Fruit fly (Drosophila melanogaster): Measurements from ENCODE around the gene CG9132.

The CG9132 gene

dm6 chrX:16782175-16782916 is 18.2 kb downstream of the CG9132 start (continued):
- TF ChIP-seq CG34406 (GFP tag; optimal IDR thresholded peaks at IDR 0.05), result no peak
- TF ChIP-seq net (GFP tag; optimal IDR thresholded peaks at IDR 0.05), result peak; percentile 51
- TF ChIP-seq salr (GFP tag; optimal IDR thresholded peaks at IDR 0.05), result peak in 1 of 2 experiments; percentile 59
- TF ChIP-seq eg (GFP tag; IDR thresholded peaks at IDR 0.05), result peak; percentile 72
- TF ChIP-seq Blimp-1 (GFP tag; optimal IDR thresholded peaks at IDR 0.05), result no peak
- peak; percentile 65 for TF ChIP-seq CG8119 (GFP tag; IDR thresholded peaks at IDR 0.05)
- no peak for TF ChIP-seq dsx (GFP tag; optimal IDR thresholded peaks at IDR 0.05; ENCODE audit: poor library complexity, severe bottlenecking)
- TF ChIP-seq svp (GFP tag), result no peak
- peak; percentile 18 for TF ChIP-seq dac (GFP tag; optimal IDR thresholded peaks at IDR 0.05)
- TF ChIP-seq CG31627 (GFP tag; optimal IDR thresholded peaks at IDR 0.05), result no peak
- TF ChIP-seq fd85E (GFP tag; optimal IDR thresholded peaks at IDR 0.05), result no peak
- TF ChIP-seq CG3032 (tag; optimal IDR thresholded peaks at IDR 0.05), result peak; percentile 5
- TF ChIP-seq CG1621 (tag; optimal IDR thresholded peaks at IDR 0.05), result no peak
- no peak for TF ChIP-seq vri (GFP tag; optimal IDR thresholded peaks at IDR 0.05)
- TF ChIP-seq CG6808 (GFP tag; optimal IDR thresholded peaks at IDR 0.05), result no peak
- peak; percentile 56 for TF ChIP-seq Lpt (GFP tag; optimal IDR thresholded peaks at IDR 0.05)
- peak; percentile 5 for TF ChIP-seq CG10631 (GFP tag; optimal IDR thresholded peaks at IDR 0.05)
- peak; percentile 38 for TF ChIP-seq pdm3 (GFP tag; optimal IDR thresholded peaks at IDR 0.05)
- no peak for TF ChIP-seq topi (GFP tag; optimal IDR thresholded peaks at IDR 0.05)
- no peak for TF ChIP-seq Ets21C (GFP tag; optimal IDR thresholded peaks at IDR 0.05)
- TF ChIP-seq Hr38 (GFP tag; optimal IDR thresholded peaks at IDR 0.05), result no peak
- no peak for TF ChIP-seq Sox102F (GFP tag; optimal IDR thresholded peaks at IDR 0.05)
- TF ChIP-seq Gug (GFP tag; IDR thresholded peaks at IDR 0.05), result peak; percentile 53; the same call in 1 of the 2 replicates
- TF ChIP-seq CG11294 (GFP tag; IDR thresholded peaks at IDR 0.05), result peak; percentile 43; the same call in 1 of the 2 replicates
- peak; percentile 7 for TF ChIP-seq esn (GFP tag; optimal IDR thresholded peaks at IDR 0.05)
- TF ChIP-seq Smox (GFP tag; optimal IDR thresholded peaks at IDR 0.05), result no peak
- peak; percentile 75 for TF ChIP-seq CG6163 (GFP tag; IDR thresholded peaks at IDR 0.05)
- no peak for TF ChIP-seq Sox15 (GFP tag; optimal IDR thresholded peaks at IDR 0.05)
- peak; percentile 60 for TF ChIP-seq OdsH (GFP tag; optimal IDR thresholded peaks at IDR 0.05)
- TF ChIP-seq CG4318 (GFP tag; optimal IDR thresholded peaks at IDR 0.05), result no peak
- TF ChIP-seq fd59A (GFP tag; optimal IDR thresholded peaks at IDR 0.05), result no peak
- no peak for TF ChIP-seq Hr39 (GFP tag; optimal IDR thresholded peaks at IDR 0.05)

DNA sequence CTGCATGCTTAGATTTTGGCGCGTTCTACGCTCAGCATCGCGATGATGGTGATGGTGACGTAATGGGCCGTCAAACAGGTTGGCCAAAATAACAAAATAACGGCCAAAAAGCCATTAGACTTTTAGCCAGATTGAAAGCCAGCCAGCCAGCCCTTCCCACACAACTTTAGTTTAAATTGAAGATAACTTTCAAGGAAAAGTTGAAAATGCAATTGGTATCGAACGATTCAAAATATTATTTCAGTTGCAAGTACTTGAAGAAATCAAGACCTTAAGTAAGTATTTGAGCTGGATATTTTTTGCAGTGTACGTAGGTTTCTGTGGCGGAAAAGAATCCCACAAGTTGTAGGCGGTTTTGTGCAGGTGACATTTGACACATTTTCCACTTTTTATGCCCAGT is 19.5 kb downstream of the CG9132 start:
- TF ChIP-seq CG1621 (tag; optimal IDR thresholded peaks at IDR 0.05) (no peak), eg (GFP tag; IDR thresholded peaks at IDR 0.05) (peak; percentile 42), Eip78C (GFP tag) (peak; percentile 57), CG32006 (GFP tag; optimal IDR thresholded peaks at IDR 0.05) (peak; percentile 35), CG10669 (GFP tag; optimal IDR thresholded peaks at IDR 0.05) (no peak), CG3032 (tag; optimal IDR thresholded peaks at IDR 0.05) (no peak), CG16779 (tag; optimal IDR thresholded peaks at IDR 0.05) (no peak), CG10631 (GFP tag; optimal IDR thresholded peaks at IDR 0.05) (no peak), CG6163 (GFP tag; IDR thresholded peaks at IDR 0.05) (0 out of 3 replicates have a peak, but pooled peaks have one; percentile 7), Ets96B (tag; optimal IDR thresholded peaks at IDR 0.05) (no peak), vri (GFP tag; optimal IDR thresholded peaks at IDR 0.05) (no peak), Smox (GFP tag; optimal IDR thresholded peaks at IDR 0.05) (no peak), CG15336 (GFP tag; IDR thresholded peaks at IDR 0.05) (peak; percentile 40; the same call in 1 of the 2 replicates), CG9139 (GFP tag; optimal IDR thresholded peaks at IDR 0.05) (no peak), fkh (GFP tag; optimal IDR thresholded peaks at IDR 0.05) (no peak), achi (GFP tag; optimal IDR thresholded peaks at IDR 0.05) (no peak), Hr4 (GFP tag; optimal IDR thresholded peaks at IDR 0.05) (peak; percentile 8)

Measured in whole organism, prepupa.